Worm (Caenorhabditis elegans) whole organism, mixed stage, embryonic: ENCODE measurements around the gene fzo-1.

Source experiments
- ces-1 ChIP-seq: fragments of 150-350 bp; optimal IDR thresholded peaks from 2 replicates; lab custom pipeline; 2014; ENCODE audit warnings: missing biosample characterization, missing genetic modification reagents, missing genetic modification characterization
- nhr-237 ChIP-seq: fragments of 150-350 bp; optimal IDR thresholded peaks from 2 replicates; lab custom pipeline; 2014; ENCODE audit warnings: missing biosample characterization, missing genetic modification characterization
- snpc-4 ChIP-seq: fragments of 150-350 bp; optimal IDR thresholded peaks from 2 replicates; lab custom pipeline; 2014; ENCODE audit warnings: missing biosample characterization, missing genetic modification characterization
- unc-120 ChIP-seq: sonication (generic microtip); optimal IDR thresholded peaks from 2 replicates; lab custom pipeline; 2017; ENCODE audit warnings: missing genetic modification characterization, missing compliant biosample characterization; ENCODE audit not compliant: poor library complexity, severe bottlenecking
- unc-62 ChIP-seq: fragments of 150-350 bp; optimal IDR thresholded peaks from 2 replicates; lab custom pipeline; 2014; ENCODE audit warnings: missing biosample characterization, missing genetic modification reagents, missing genetic modification characterization
- zip-8 ChIP-seq: fragments of 150-350 bp; optimal IDR thresholded peaks from 2 replicates; lab custom pipeline; 2014; ENCODE audit warnings: missing biosample characterization, missing genetic modification characterization

DNA sequence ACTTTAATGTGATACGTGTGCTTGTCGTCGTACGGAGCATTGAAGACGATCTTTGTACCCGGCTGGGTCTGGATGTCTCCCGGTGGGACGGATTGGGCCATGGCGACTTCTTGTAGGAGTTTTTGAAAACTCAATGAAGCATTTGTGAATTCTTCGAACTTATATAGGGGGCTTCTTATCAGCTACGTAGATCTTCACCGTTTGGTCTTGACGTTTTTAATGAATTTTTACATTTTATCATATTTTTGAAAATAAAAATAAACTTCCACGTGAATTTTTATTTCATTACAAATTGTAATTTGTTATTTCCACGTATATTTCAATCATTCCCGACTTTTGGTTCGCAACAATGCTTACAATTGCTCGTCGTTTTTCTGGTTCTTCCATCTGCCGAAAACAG is 25.8 kb downstream of the fzo-1 start, which contains the start of the genes msp-64 and ZK1248.5:
- TF ChIP-seq ces-1 (GFP tag; lab: Kevin White, UChicago) (no peak), zip-8 (no peak), snpc-4 (no peak), nhr-237 (tag; lab: Kevin White, UChicago) (no peak), unc-120 (tag; lab: Kevin White, UChicago) (no peak), unc-62 (GFP tag; lab: Kevin White, UChicago) (no peak)
